Fruit fly (Drosophila melanogaster): Measurements from ENCODE around the gene CG17162.

DNA sequence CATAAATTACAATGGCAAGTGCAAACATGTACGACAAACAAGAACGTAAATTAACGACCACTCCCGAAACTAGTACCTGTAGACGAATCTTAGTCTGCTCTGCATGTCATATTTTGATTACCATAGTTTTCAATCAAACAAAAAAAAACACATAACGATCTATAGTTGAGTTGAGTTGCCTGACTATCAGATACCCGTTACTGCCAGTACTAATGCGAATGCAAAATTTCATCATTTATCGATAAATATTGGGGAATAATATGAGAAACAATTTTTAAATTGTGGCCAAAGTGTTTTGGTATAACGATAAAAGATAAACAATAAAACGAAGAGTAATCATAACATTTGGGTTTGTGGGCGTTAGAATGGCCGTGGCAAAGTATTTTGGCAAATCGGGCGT is 6.1 kb downstream of the CG17162 start:
- TF ChIP-seq Snoo (tag; optimal IDR thresholded peaks at IDR 0.05) (no peak), gl (tag; optimal IDR thresholded peaks at IDR 0.05) (no peak), Pif1A (GFP tag; optimal IDR thresholded peaks at IDR 0.05) (no peak), CG8301 (tag; optimal IDR thresholded peaks at IDR 0.05) (no peak), CG17806 (tag; optimal IDR thresholded peaks at IDR 0.05) (no peak), EcR (GFP tag; optimal IDR thresholded peaks at IDR 0.05) (no peak), CG12605 (GFP tag; IDR thresholded peaks at IDR 0.05) (no peak), rn (GFP tag; IDR thresholded peaks at IDR 0.05) (no peak), CG9948 (tag; optimal IDR thresholded peaks at IDR 0.05) (no peak), CG10348 (GFP tag; IDR thresholded peaks at IDR 0.05) (no peak), CG34367 (tag; optimal IDR thresholded peaks at IDR 0.05) (no peak), CG14655 (GFP tag; optimal IDR thresholded peaks at IDR 0.05) (no peak), Pif1B (GFP tag; optimal IDR thresholded peaks at IDR 0.05) (no peak)

All from whole organism, pupa.